ENCODE assay signal across 1 fruit fly cellular context in the genomic region with DNA sequence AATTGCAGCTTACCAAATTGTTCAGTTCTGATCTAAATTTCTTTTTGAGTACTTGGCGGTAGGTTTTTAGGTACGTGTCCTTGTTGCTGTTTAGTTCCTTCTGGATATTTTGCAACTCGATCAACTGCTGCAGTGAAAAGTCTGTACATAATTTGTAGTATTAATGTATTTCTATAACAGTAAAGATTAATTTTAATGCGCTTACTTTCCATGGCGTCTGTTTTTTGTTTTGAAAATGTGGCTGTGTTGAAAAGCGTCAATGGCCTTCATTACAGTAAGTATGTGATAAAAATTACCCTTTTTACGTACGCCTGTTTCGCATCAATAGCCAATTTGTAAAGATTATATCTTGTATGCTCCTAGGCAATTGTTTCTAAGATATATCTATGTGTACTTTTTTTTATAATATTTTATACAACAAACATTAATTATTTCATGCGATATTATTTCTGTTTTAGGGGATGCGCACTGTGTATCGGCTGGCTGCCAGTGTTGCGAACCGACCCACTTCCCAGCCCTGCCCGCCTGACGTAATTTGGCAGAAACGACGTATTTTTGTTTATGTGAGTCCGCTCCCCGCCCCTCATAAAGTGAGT.
TF ChIP-seq lines count a peak whose summit lies in the region.

A gene (minus strand): TSS at position 236 of the 596 bp plus-strand sequence.
A gene (plus strand): TSS at position 489 of the 596 bp plus-strand sequence.

TF ChIP-seq in whole organism, embryonic, 481 proteins besides CTCF, POLR2A, EP300 and RAD21 (continued from another document and continues in another):
- TF ChIP-seq h (optimal IDR thresholded peaks at IDR 0.05; lab: Kevin White, UChicago) (no peak), al (GFP tag; IDR thresholded peaks at IDR 0.05; lab: Robert Waterston, UW) (peak; percentile 97), Sox100B (GFP tag; optimal IDR thresholded peaks at IDR 0.05; lab: Kevin White, UChicago) (peak; percentile 93), Sin3A (optimal IDR thresholded peaks at IDR 0.05; lab: Kevin White, UChicago) (peak; percentile 55), CG8281 (tag; optimal IDR thresholded peaks at IDR 0.05; lab: Kevin White, UChicago) (peak; percentile 83), croc (GFP tag; conservative IDR thresholded peaks at IDR 0.05; lab: Robert Waterston, UW) (peak; percentile 97), dmrt99B (tag; optimal IDR thresholded peaks at IDR 0.05; lab: Kevin White, UChicago) (peak; percentile 95), CG13624 (GFP tag; optimal IDR thresholded peaks at IDR 0.05; lab: Kevin White, UChicago) (peak; percentile 73), btn (GFP tag; optimal IDR thresholded peaks at IDR 0.05; lab: Kevin White, UChicago) (no peak), CG2129 (GFP tag; IDR thresholded peaks at IDR 0.05; lab: Robert Waterston, UW; ENCODE audit: partially characterized antibody) (no peak), CG10431 (GFP tag; optimal IDR thresholded peaks at IDR 0.05; lab: Kevin White, UChicago) (peak; percentile 89), Meics (GFP tag; optimal IDR thresholded peaks at IDR 0.05; lab: Kevin White, UChicago) (peak; percentile 95), fd64A (GFP tag; optimal IDR thresholded peaks at IDR 0.05; lab: Kevin White, UChicago) (peak; percentile 74), Blimp-1 (GFP tag; optimal IDR thresholded peaks at IDR 0.05; lab: Kevin White, UChicago) (peak; percentile 92), CG6689 (GFP tag; IDR thresholded peaks at IDR 0.05; lab: Robert Waterston, UW) (peak; percentile 98), CG14965 (GFP tag; optimal IDR thresholded peaks at IDR 0.05; lab: Kevin White, UChicago; ENCODE audit: borderline replicate concordance) (no peak), ato (GFP tag; IDR thresholded peaks at IDR 0.05; lab: Robert Waterston, UW; ENCODE audit: partially characterized antibody) (no peak), CG7745 (tag; optimal IDR thresholded peaks at IDR 0.05; lab: Kevin White, UChicago) (peak; percentile 22), Dip2 (GFP tag; IDR thresholded peaks at IDR 0.05; lab: Robert Waterston, UW) (peak; percentile 67), CG4282 (GFP tag; optimal IDR thresholded peaks at IDR 0.05; lab: Kevin White, UChicago) (no peak), CG10462 (GFP tag; optimal IDR thresholded peaks at IDR 0.05; lab: Kevin White, UChicago) (peak; percentile 85), Stat92E (GFP tag; optimal IDR thresholded peaks at IDR 0.05; lab: Kevin White, UChicago) (peak in 1 of 3 experiments; percentile 60), fd3F (GFP tag; optimal IDR thresholded peaks at IDR 0.05; lab: Kevin White, UChicago) (peak; percentile 95), mirr (GFP tag; optimal IDR thresholded peaks at IDR 0.05; lab: Kevin White, UChicago) (peak; percentile 78), CG15073 (GFP tag; optimal IDR thresholded peaks at IDR 0.05; lab: Kevin White, UChicago) (peak; percentile 75), ssp (GFP tag; IDR thresholded peaks at IDR 0.05; lab: Robert Waterston, UW) (peak; percentile 94), zen2 (GFP tag; IDR thresholded peaks at IDR 0.05; lab: Robert Waterston, UW; ENCODE audit: partially characterized antibody) (no peak; the same call in 2 of the 3 replicates), CG6813 (GFP tag; optimal IDR thresholded peaks at IDR 0.05; lab: Kevin White, UChicago) (peak; percentile 86), CG12219 (GFP tag; optimal IDR thresholded peaks at IDR 0.05; lab: Kevin White, UChicago) (peak; percentile 81), Lpt (GFP tag; optimal IDR thresholded peaks at IDR 0.05; lab: Kevin White, UChicago) (no peak), Bgb (GFP tag; IDR thresholded peaks at IDR 0.05; lab: Robert Waterston, UW; ENCODE audit: partially characterized antibody) (peak; percentile 53; the same call in 1 of the 2 replicates), CG9215 (GFP tag; IDR thresholded peaks at IDR 0.05; lab: Robert Waterston, UW) (peak; percentile 97), CG6854 (GFP tag; optimal IDR thresholded peaks at IDR 0.05; lab: Kevin White, UChicago) (peak; percentile 76), CG12155 (GFP tag; optimal IDR thresholded peaks at IDR 0.05; lab: Kevin White, UChicago) (peak; percentile 93), CG12744 (GFP tag; optimal IDR thresholded peaks at IDR 0.05; lab: Kevin White, UChicago) (peak; percentile 73), HLHmδ (GFP tag; optimal IDR thresholded peaks at IDR 0.05; lab: Kevin White, UChicago) (no peak), Nf-YB (GFP tag; optimal IDR thresholded peaks at IDR 0.05; lab: Kevin White, UChicago) (peak; percentile 82), CG5953 (GFP tag; IDR thresholded peaks at IDR 0.05; lab: Robert Waterston, UW) (peak; percentile 96), Oaz (GFP tag; IDR thresholded peaks at IDR 0.05; lab: Robert Waterston, UW) (peak; percentile 94), CG11560 (tag; IDR thresholded peaks at IDR 0.05; lab: Robert Waterston, UW) (peak; percentile 92), otp (GFP tag; IDR thresholded peaks at IDR 0.05; lab: Robert Waterston, UW) (peak; percentile 97), CG12299 (tag; optimal IDR thresholded peaks at IDR 0.05; lab: Kevin White, UChicago) (peak; percentile 89), CG12071 (GFP tag; optimal IDR thresholded peaks at IDR 0.05; lab: Kevin White, UChicago) (peak; percentile 88), sqz (GFP tag; optimal IDR thresholded peaks at IDR 0.05; lab: Kevin White, UChicago) (peak; percentile 90), Gug (GFP tag; IDR thresholded peaks at IDR 0.05; lab: Robert Waterston, UW) (peak; percentile 97), MESR4 (GFP tag; optimal IDR thresholded peaks at IDR 0.05; lab: Kevin White, UChicago) (no peak), ro (GFP tag; IDR thresholded peaks at IDR 0.05; lab: Robert Waterston, UW) (peak; percentile 96), Fer3 (tag; optimal IDR thresholded peaks at IDR 0.05; lab: Kevin White, UChicago) (peak; percentile 96), toy (GFP tag; IDR thresholded peaks at IDR 0.05; lab: Robert Waterston, UW) (peak; percentile 88), CG17829 (tag; optimal IDR thresholded peaks at IDR 0.05; lab: Kevin White, UChicago) (peak; percentile 95), grau (tag; optimal IDR thresholded peaks at IDR 0.05; lab: Kevin White, UChicago) (peak; percentile 100), Tbp (GFP tag; optimal IDR thresholded peaks at IDR 0.05; lab: Kevin White, UChicago) (no peak), Sry-δ (GFP tag; optimal IDR thresholded peaks at IDR 0.05; lab: Kevin White, UChicago) (peak; percentile 47), Fer2 (tag; optimal IDR thresholded peaks at IDR 0.05; lab: Kevin White, UChicago) (peak; percentile 93), CG18599 (GFP tag; optimal IDR thresholded peaks at IDR 0.05; lab: Kevin White, UChicago) (peak; percentile 97), fu2 (GFP tag; optimal IDR thresholded peaks at IDR 0.05; lab: Kevin White, UChicago) (peak; percentile 52), kah (GFP tag; optimal IDR thresholded peaks at IDR 0.05; lab: Kevin White, UChicago) (peak; percentile 82), eve (GFP tag; optimal IDR thresholded peaks at IDR 0.05; lab: Kevin White, UChicago) (no peak), CG14014 (GFP tag; IDR thresholded peaks at IDR 0.05; lab: Robert Waterston, UW) (peak; percentile 97), ash1 (GFP tag; optimal IDR thresholded peaks at IDR 0.05; lab: Kevin White, UChicago) (peak; percentile 20), CG13287 (GFP tag; IDR thresholded peaks at IDR 0.05; lab: Robert Waterston, UW; ENCODE audit: partially characterized antibody) (peak; percentile 74), CG1647 (GFP tag; optimal IDR thresholded peaks at IDR 0.05; lab: Kevin White, UChicago) (peak; percentile 79), gem (tag; optimal IDR thresholded peaks at IDR 0.05; lab: Kevin White, UChicago) (peak; percentile 97), CG1832 (GFP tag; optimal IDR thresholded peaks at IDR 0.05; lab: Kevin White, UChicago) (no peak), Sry-β (GFP tag; optimal IDR thresholded peaks at IDR 0.05; lab: Kevin White, UChicago) (peak; percentile 40), Trl (optimal IDR thresholded peaks at IDR 0.05; lab: Kevin White, UChicago) (no peak), Trl (GFP tag; optimal IDR thresholded peaks at IDR 0.05; lab: Kevin White, UChicago) (peak; percentile 84), CG17186 (GFP tag; optimal IDR thresholded peaks at IDR 0.05; lab: Kevin White, UChicago) (peak; percentile 48), CG31365 (tag; optimal IDR thresholded peaks at IDR 0.05; lab: Kevin White, UChicago) (peak; percentile 70), CG6254 (GFP tag; optimal IDR thresholded peaks at IDR 0.05; lab: Kevin White, UChicago) (peak; percentile 92), CG7963 (GFP tag; IDR thresholded peaks at IDR 0.05; lab: Robert Waterston, UW; ENCODE audit: partially characterized antibody) (no peak), wek (GFP tag; optimal IDR thresholded peaks at IDR 0.05; lab: Kevin White, UChicago) (peak; percentile 44), CG8478 (optimal IDR thresholded peaks at IDR 0.05; lab: Kevin White, UChicago) (no peak), ATbp (GFP tag; optimal IDR thresholded peaks at IDR 0.05; lab: Kevin White, UChicago) (peak; percentile 94), Max (GFP tag; optimal IDR thresholded peaks at IDR 0.05; lab: Kevin White, UChicago) (peak; percentile 96), sens (GFP tag; lab: Kevin White, UChicago) (peak; percentile 95), sima (GFP tag; optimal IDR thresholded peaks at IDR 0.05; lab: Kevin White, UChicago) (peak; percentile 5), corto (GFP tag; optimal IDR thresholded peaks at IDR 0.05; lab: Kevin White, UChicago) (peak; percentile 84), hbn (GFP tag; IDR thresholded peaks at IDR 0.05; lab: Robert Waterston, UW; ENCODE audit: partially characterized antibody) (peak; percentile 36; the same call in 1 of the 2 replicates), CG17359 (tag; optimal IDR thresholded peaks at IDR 0.05; lab: Kevin White, UChicago) (peak; percentile 96), Pdp1 (GFP tag; optimal IDR thresholded peaks at IDR 0.05; lab: Kevin White, UChicago) (peak; percentile 93 to 98), D19A (tag; optimal IDR thresholded peaks at IDR 0.05; lab: Kevin White, UChicago) (peak; percentile 90), Awh (GFP tag; IDR thresholded peaks at IDR 0.05; lab: Robert Waterston, UW) (peak; percentile 97), tin (GFP tag; optimal IDR thresholded peaks at IDR 0.05; lab: Kevin White, UChicago) (peak; percentile 96), CG17568 (GFP tag; optimal IDR thresholded peaks at IDR 0.05; lab: Kevin White, UChicago) (peak; percentile 88), CG34422 (GFP tag; IDR thresholded peaks at IDR 0.05; lab: Robert Waterston, UW) (peak; percentile 98), fd96Cb (tag; optimal IDR thresholded peaks at IDR 0.05; lab: Kevin White, UChicago) (peak; percentile 96), Doc3 (GFP tag; IDR thresholded peaks at IDR 0.05; lab: Robert Waterston, UW; ENCODE audit: partially characterized antibody) (0 out of 3 replicates have a peak, but pooled peaks have one; percentile 35), pho (GFP tag; optimal IDR thresholded peaks at IDR 0.05; lab: Kevin White, UChicago) (peak; percentile 84), Ets65A (GFP tag; lab: Kevin White, UChicago) (peak; percentile 96), schlank (tag; optimal IDR thresholded peaks at IDR 0.05; lab: Kevin White, UChicago) (peak; percentile 84), Dref (GFP tag; IDR thresholded peaks at IDR 0.05; lab: Robert Waterston, UW) (peak; percentile 44), CG11093 (GFP tag; IDR thresholded peaks at IDR 0.05; lab: Robert Waterston, UW) (peak; percentile 98), D (optimal IDR thresholded peaks at IDR 0.05; lab: Kevin White, UChicago) (no peak), D (GFP tag; optimal IDR thresholded peaks at IDR 0.05; lab: Kevin White, UChicago) (peak; percentile 91), CG3726 (GFP tag; IDR thresholded peaks at IDR 0.05; lab: Robert Waterston, UW) (peak; percentile 94), CG8290 (GFP tag; optimal IDR thresholded peaks at IDR 0.05; lab: Kevin White, UChicago) (peak; percentile 95), CG8290 (tag; optimal IDR thresholded peaks at IDR 0.05; lab: Kevin White, UChicago) (peak; percentile 42 to 75), crc (GFP tag; optimal IDR thresholded peaks at IDR 0.05; lab: Kevin White, UChicago) (peak; percentile 56), Sox102F (GFP tag; optimal IDR thresholded peaks at IDR 0.05; lab: Kevin White, UChicago) (peak; percentile 94), trh (GFP tag; optimal IDR thresholded peaks at IDR 0.05; lab: Kevin White, UChicago) (peak; percentile 91), CG31388 (GFP tag; optimal IDR thresholded peaks at IDR 0.05; lab: Kevin White, UChicago) (peak; percentile 90), org-1 (GFP tag; optimal IDR thresholded peaks at IDR 0.05; lab: Kevin White, UChicago) (peak; percentile 89), oc (tag; optimal IDR thresholded peaks at IDR 0.05; lab: Kevin White, UChicago) (peak; percentile 94), gcm2 (GFP tag; optimal IDR thresholded peaks at IDR 0.05; lab: Kevin White, UChicago) (peak; percentile 73), cas (GFP tag; IDR thresholded peaks at IDR 0.05; lab: Robert Waterston, UW) (peak; percentile 96), CG13296 (GFP tag; optimal IDR thresholded peaks at IDR 0.05; lab: Kevin White, UChicago) (peak; percentile 93), ken (GFP tag; IDR thresholded peaks at IDR 0.05; lab: Robert Waterston, UW) (peak; percentile 97), stwl (tag; optimal IDR thresholded peaks at IDR 0.05; lab: Kevin White, UChicago) (peak; percentile 90), CG11504 (tag; optimal IDR thresholded peaks at IDR 0.05; lab: Kevin White, UChicago) (peak; percentile 93), CG18619 (GFP tag; optimal IDR thresholded peaks at IDR 0.05; lab: Kevin White, UChicago) (peak; percentile 94), Dbx (GFP tag; IDR thresholded peaks at IDR 0.05; lab: Robert Waterston, UW) (peak; percentile 98), Rfx (GFP tag; IDR thresholded peaks at IDR 0.05; lab: Robert Waterston, UW) (peak; percentile 98), CG7839 (tag; optimal IDR thresholded peaks at IDR 0.05; lab: Kevin White, UChicago) (peak; percentile 97), dmrt11E (tag; optimal IDR thresholded peaks at IDR 0.05; lab: Kevin White, UChicago) (peak; percentile 94), run (tag; optimal IDR thresholded peaks at IDR 0.05; lab: Kevin White, UChicago) (peak; percentile 81), CG10959 (GFP tag; IDR thresholded peaks at IDR 0.05; lab: Robert Waterston, UW) (peak; percentile 96), abd-A (tag; optimal IDR thresholded peaks at IDR 0.05; lab: Kevin White, UChicago) (no peak), CG2199 (GFP tag; IDR thresholded peaks at IDR 0.05; lab: Robert Waterston, UW) (peak; percentile 94), mld (GFP tag; IDR thresholded peaks at IDR 0.05; lab: Robert Waterston, UW; ENCODE audit: partially characterized antibody) (no peak), CG11085 (GFP tag; IDR thresholded peaks at IDR 0.05; lab: Robert Waterston, UW) (peak; percentile 96), ems (GFP tag; optimal IDR thresholded peaks at IDR 0.05; lab: Kevin White, UChicago) (peak; percentile 84)
